Fruit fly (Drosophila melanogaster) S2 (cell line): ENCODE measurements around the gene Pez.
A peak's percentile ranks its signal among the peaks of the same experiment; 100 is the strongest.

ENCODE experiments used
- CG8478 ChIP-seq: fragments of >200 bp; optimal IDR thresholded peaks from 2 replicates; lab custom pipeline; 2018
- CTCF ChIP-seq, 2 experiments: fragments of >200 bp; optimal IDR thresholded peaks; 2 replicates each; lab custom pipeline; 2018

Pez gene

DNA sequence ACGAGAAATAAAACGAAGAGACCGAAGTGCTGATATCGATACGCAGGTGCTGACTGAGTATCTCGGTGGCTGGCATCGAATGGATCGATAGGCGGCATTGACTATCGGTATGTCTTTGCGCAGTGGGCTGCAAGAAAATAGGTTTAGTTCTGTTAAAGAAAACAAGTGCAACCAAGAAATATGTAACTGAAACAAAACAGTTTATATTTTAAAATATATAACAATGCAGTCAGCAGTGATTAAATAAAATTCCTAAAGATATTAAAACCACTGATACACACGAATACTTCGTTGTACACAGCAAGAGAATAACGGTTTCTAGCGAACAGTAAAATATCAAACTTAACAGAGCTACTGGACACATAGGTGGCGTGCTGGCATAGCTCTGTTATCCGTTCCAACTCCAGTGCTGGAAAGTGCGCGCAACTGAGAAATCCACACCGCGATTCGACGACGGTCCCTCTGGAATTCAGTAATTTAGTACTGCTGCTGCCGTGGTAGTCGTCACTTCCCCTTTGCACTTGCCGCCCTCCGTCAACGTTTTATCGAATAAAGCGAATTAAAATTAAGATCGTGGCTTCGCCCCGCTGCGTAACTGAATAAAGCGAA, at the start of gene Pez, which contains the start of gene Cpr:
Pez (minus strand) TSS at position 305 of the 609 bp plus-strand sequence.
Cpr (plus strand) TSS at position 470 of the 609 bp plus-strand sequence.
- TF ChIP-seq CG8478 (no peak), CTCF (optimal IDR thresholded peaks at IDR 0.05; lab: Kevin White, UChicago) (peak; percentile 94 to 98)

DNA sequence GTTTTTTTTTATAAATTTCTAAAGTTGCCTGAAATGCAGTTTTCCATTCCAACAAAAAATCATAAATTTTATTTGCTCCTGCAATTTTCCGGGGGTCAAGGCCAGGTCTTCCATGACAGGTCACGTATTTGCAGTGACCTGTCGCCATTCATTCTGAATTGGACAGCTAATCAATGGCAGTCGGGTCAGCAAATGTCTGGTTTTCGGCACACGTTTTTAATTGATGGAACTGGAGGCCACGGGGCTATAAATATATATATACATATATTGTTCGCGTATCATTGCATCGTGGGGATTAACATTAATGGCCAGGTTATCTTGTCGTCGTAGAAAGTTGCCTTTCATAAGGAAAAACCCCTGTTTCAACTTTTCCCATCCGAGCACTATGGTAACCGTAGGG, 48.6 kb upstream of the Pez start:
- TF ChIP-seq CTCF (optimal IDR thresholded peaks at IDR 0.05; lab: Kevin White, UChicago), result no peak
- TF ChIP-seq CG8478, result no peak

DNA sequence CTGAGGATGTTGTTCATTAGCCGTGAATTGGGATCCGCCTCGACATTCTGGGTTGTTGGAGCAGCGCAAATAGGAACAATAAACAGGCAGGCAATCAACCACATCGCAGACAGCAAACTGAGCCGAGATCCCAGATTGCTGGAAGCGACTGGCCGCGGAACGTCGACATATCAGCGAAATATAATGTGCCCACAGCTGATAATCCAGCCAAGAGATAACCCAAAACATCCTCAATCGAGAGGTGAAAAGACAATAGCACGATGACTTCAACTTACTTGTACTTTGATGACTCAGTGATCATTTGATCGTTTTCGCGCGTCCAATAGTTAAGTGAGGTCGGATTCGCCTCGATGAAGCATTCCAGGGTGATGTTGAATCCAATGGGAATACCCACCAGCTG, 46.9 kb upstream of the Pez start, which contains the start of gene Nepl6:
Nepl6 (minus strand) TSS at position 104 of the 400 bp plus-strand sequence.
- no peak for TF ChIP-seq CG8478
- no peak for TF ChIP-seq CTCF (optimal IDR thresholded peaks at IDR 0.05; lab: Kevin White, UChicago)

DNA sequence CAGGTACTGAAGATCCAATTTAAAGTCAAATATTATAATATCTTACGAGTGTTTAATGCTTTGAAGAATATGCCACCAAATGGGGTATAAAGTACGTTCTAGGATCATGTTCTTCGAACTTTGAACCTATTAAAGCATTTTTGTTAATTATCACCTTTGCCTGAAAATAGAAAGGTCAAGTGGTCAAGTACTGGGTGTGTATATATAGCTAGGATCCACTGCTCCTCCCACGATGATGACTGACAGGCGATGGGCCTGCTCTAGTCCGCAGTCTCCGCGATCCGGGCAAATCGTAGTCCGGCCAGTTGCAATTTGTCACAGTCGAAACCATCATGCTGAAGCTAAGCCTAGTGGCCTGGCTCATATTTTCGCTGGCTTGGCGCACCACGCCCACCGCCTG, 42.5 kb upstream of the Pez start, which contains the start of gene Nepl5:
Nepl5 (plus strand) TSS at position 301 of the 400 bp plus-strand sequence.
- TF ChIP-seq CTCF (optimal IDR thresholded peaks at IDR 0.05; lab: Kevin White, UChicago) (no peak), CG8478 (no peak)

DNA sequence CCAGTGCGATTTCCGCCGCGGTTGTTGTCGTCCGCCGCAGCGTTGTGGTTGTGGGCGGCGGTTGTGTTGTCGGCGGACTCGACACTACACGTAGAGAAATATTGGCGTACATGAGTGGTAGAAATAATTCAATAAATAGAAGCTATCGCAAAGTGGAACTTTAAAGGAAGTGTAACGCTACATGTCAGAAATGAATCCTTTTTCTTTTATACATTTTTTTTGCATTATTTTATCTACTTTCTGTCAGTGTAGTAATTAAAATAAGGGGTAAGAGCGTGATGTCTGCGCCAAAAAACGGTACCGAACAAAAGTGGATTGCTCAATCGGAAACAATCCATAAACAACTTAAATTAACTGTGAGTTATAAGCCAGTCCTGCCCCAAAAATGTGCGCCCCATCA, 40.7 kb upstream of the Pez start:
- TF ChIP-seq CTCF (optimal IDR thresholded peaks at IDR 0.05; lab: Kevin White, UChicago) (no peak), CG8478 (no peak)

DNA sequence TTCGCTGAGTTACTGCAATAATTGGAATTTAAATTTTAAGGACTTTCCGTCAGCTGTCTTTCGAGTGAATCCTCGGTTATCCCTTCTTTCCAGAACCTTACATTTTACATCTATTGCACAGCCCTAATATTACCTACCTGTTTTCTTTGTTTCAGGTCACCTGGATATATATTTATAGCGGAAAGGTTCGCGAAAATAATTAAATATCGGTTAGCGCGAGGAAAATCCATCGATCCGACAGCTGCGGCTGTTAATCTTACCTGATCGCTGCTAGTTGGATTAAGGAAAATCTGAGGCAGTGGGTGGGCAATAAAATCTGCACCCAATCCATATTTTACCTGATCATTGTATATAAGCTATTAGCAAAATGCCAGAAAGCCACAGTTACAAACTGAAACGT, 34.7 kb upstream of the Pez start:
- no peak for TF ChIP-seq CG8478
- no peak for TF ChIP-seq CTCF (optimal IDR thresholded peaks at IDR 0.05; lab: Kevin White, UChicago)

DNA sequence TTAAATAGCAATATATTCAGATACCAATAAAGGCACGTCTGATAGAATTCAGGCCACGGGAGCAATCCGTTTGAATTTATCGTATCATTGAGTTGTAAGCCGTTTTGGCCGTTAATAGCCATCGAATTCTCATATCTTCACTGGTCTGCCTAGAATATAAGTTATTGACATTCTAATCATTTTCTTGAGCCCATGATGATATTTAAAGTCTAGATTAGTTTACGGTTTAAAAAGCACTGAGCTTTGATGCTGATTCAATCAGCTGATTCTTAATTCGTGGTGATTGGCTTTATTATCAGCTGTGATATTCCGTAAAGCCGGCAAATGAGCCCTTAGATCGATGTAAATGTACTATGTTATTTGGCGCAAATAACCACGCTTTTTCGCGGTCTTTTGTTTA, 33.6 kb upstream of the Pez start, which contains the start of gene slam:
slam (plus strand) TSS at position 301 of the 400 bp plus-strand sequence.
- TF ChIP-seq CG8478 (no peak), CTCF (optimal IDR thresholded peaks at IDR 0.05; lab: Kevin White, UChicago) (no peak)

DNA sequence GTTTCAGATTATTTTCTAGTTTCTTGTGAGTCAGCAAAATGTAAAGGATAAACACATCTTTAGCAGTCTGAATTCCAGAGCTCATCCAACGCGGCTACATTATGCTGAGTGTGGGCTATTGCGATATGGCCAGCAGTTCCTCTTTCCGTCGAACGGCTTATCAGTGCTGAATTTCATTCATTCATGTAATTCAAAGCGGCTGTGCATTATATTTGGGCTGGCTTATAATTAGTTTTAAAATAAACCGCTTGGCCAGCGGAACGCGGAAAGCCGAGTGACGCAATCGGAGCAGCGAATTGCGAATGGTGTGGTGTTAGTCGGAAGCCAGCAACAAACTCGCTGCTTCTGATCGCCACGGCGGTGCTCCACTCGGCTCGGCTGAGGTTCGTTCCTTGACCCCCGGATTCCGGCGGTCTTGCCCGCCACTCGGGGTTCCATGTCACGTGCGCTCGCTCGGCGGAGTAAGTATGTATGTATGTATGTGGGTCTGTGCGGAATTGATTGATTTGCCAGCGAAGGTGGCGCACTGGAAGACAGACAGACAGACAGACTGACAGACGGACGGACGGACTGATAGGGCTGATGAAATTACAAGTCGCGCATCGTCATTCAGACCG, 32.7 kb upstream of the Pez start:
- TF ChIP-seq CTCF (optimal IDR thresholded peaks at IDR 0.05; lab: Kevin White, UChicago), result no peak
- TF ChIP-seq CG8478, result no peak

DNA sequence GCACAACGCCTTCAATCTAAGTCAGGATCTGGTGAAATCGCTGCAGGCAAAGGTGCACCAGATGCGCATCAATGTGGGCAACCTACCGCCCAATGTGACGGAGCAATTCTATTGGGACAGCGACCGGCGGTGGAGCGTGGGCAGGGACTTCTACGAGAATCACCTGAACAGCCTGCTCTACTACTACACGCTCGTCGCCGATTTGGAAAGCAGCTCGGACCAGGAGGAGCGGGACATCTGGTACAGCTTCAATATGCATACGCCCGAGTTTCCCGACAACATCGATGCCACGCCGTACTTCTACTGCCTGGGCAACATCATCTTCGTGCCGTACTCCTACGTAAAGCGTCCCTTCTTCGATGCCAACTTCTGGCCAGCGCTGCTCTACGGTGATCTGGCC, 30.8 kb upstream of the Pez start:
- TF ChIP-seq CTCF (optimal IDR thresholded peaks at IDR 0.05; lab: Kevin White, UChicago) (no peak), CG8478 (no peak)

DNA sequence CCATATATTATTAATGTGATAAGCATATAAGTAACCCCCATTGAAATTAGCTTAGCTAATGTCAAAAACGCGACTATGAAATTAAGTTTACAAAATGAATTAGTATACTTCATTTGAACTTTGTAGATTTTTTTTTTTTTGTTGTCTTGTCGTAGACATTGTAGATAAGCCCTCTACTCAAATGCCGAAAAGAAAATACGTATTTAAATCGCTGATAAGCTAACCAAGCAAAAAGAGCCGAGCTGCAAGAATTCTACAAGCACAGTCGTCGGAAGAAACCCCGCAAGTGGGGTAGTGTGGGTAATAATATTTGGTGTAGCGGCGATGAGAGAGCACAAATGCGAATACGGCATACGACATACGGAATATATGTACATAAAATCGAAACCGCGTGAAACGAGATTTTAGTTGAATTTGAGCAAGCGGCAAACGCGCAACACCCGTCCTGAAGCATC, 29.0 kb upstream of the Pez start, which contains the start of gene Nepl4:
Nepl4 (plus strand) TSS at position 405 of the 455 bp plus-strand sequence.
- TF ChIP-seq CTCF (optimal IDR thresholded peaks at IDR 0.05; lab: Kevin White, UChicago) (no peak), CG8478 (no peak)

DNA sequence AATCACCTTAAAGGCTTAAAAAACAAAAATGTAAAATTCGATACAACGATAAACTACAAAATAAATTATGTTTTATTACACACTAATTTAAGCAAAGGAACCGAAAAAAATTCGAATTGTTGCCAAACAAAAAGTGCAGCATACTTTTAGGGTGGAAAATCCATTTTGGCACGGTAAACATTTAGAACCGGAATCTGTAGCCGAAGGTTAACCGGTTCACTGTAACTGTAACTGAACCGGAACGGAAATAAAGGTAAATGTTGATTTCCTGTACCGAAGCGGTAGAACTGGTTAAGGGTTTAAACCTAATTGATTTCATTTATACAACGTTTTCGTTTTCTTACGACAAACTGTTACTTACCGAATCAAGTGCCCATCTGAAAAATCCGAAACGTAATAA, 28.5 kb upstream of the Pez start:
- TF ChIP-seq CG8478, result no peak
- TF ChIP-seq CTCF (optimal IDR thresholded peaks at IDR 0.05; lab: Kevin White, UChicago), result no peak

DNA sequence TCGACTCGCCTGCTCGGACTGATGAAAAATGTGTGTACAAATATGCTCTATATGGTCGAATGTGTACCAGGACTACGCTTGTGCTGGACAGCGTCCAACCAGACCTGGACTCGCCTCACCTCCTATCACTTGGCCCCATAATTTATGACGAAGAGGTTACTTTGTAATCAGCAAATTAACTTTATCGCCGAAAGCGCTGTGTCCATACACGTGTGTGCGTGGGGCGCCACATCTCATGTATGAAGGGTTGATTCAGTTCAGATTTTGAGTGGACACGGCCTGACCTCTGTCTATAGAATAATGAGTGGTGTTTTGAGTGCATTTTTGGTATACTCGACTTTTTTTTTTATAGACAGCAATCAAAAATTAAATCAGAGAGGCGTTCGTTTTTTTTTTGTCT, 21.6 kb upstream of the Pez start:
- TF ChIP-seq CTCF (optimal IDR thresholded peaks at IDR 0.05; lab: Kevin White, UChicago), result no peak
- TF ChIP-seq CG8478, result no peak

DNA sequence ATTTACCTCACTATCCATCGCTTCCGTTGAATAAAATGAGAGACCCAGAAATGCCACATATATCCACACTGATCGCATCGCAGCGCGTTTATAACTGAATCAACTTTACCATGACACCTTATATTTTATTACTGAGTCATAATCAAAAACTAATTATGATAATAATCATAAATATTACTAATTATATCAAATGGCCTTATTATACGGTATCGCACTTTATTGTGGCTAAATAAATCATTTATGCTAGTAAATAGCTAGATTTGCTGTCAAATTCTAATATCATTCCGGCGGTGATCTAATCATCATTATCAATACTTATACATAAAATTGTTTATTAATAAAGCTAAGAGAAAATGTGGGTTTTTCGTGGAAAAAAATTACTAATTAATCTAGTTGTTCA, 19.7 kb upstream of the Pez start, which contains the start of gene CG9500:
CG9500 (minus strand) TSS at position 101 of the 400 bp plus-strand sequence.
- TF ChIP-seq CG8478, result no peak
- TF ChIP-seq CTCF (optimal IDR thresholded peaks at IDR 0.05; lab: Kevin White, UChicago), result no peak

DNA sequence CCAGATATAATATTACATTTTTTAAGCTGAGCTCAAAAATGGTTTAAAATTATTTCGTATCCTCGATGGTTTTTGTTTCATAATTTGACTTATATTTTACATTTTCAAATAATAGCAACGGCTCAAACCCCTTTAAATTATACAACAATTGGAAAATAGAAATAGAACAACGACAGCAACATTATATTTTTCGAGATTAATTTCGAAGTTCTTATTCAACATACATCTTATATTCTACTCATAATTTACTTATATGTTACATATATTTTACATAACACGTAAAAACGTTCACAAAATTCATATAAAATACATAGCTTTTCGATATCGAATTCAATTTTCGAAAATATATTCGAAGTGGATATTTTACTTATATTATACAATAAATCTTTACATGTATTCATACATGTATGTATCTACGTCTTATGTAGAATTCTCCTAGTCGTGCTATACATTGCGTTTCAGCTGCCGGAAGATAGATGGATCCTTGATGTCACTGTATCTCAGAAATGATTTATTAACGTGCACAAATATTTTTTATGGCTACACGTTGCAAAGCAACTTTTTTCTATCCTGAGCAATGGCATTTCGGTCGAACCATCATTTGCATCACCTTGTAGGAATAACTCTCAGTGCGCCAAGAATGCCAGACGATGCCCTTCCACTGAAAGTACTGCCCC, 18.4 kb upstream of the Pez start:
- TF ChIP-seq CTCF (optimal IDR thresholded peaks at IDR 0.05; lab: Kevin White, UChicago) (peak; percentile 89 to 91), CG8478 (no peak)

DNA sequence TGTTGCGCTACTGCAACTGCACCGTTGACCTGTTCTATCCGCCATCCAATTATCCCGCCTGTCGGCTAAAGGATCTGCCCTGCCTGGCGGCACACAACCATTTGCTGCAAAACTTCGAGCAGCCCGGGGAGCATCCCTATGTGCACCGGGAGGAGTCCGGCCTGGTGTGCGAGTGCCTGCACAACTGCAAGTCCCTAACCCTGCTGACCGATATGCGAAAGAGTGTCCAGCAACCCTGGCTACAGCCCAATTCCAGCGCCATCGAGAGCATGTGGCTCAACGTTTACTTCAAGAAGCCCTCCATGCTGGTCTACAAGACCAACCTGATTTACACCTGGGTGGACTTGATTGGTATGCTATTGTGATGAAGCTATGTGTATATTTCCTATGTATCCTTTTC, 17.7 kb upstream of the Pez start:
- TF ChIP-seq CTCF (optimal IDR thresholded peaks at IDR 0.05; lab: Kevin White, UChicago) (no peak), CG8478 (no peak)

DNA sequence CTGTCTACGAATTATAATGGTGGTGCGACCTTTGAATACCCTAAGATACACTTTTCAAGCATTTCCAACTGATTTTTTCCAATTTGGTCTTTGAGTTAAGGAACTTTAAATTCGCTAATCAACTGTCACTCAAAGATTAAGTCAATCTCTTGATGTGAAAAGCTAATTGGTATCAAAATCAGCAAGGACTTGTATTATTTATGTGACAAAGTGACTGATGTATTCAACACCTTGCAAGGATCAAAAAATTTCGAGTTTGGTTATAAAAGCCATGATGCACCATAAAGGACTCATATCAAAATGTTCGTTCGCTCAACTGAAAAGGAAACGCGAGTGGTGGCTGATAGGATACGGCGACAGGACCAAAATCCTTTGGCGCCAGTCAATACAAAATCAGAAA, 16.2 kb upstream of the Pez start, which contains the start of gene ppk14:
ppk14 (plus strand) TSS at position 301 of the 400 bp plus-strand sequence.
- TF ChIP-seq CG8478, result no peak
